Worm (Caenorhabditis elegans): ENCODE measurements around the gene C01G10.5.

DNA sequence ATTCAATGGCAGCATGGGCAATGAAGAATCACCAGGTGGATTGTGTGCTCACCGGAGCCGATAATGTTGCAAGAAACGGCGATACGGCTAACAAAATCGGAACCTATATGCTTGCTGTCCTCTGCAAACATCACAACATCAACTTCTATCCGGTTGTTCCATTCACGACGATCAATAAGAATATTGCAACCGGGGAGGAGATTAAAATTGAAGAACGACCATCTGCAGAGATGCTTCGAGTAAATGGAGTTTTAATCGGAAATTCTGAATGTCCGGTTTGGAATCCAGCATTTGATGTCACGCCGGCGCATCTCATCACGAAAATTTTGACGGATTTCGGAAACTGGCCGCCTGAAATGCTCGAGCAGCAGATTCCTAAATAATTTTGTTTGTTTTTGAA is 5.7 kb downstream of the C01G10.5 start:
- TF ChIP-seq snpc-4 (tag; optimal IDR thresholded peaks at IDR 0.05) (no peak), ceh-82 (tag; optimal IDR thresholded peaks at IDR 0.05) (no peak), nhr-11 (tag; optimal IDR thresholded peaks at IDR 0.05) (no peak), ces-1 (GFP tag; optimal IDR thresholded peaks at IDR 0.05) (no peak), dmd-9 (GFP tag; IDR thresholded peaks at IDR 0.05) (no peak), tra-1 (GFP tag; IDR thresholded peaks at IDR 0.05) (no peak), madf-9 (GFP tag; conservative IDR thresholded peaks at IDR 0.05) (no peak), php-3 (GFP tag; IDR thresholded peaks at IDR 0.05) (no peak), pha-4 (GFP tag; IDR thresholded peaks at IDR 0.05) (peak; percentile 47; the same call in 1 of the 2 replicates), pha-4 (tag; optimal IDR thresholded peaks at IDR 0.05) (no peak), saeg-2 (GFP tag; IDR thresholded peaks at IDR 0.05) (no peak), lsy-2 (tag; optimal IDR thresholded peaks at IDR 0.05) (no peak), tag-97 (GFP tag; IDR thresholded peaks at IDR 0.05) (no peak), mes-2 (tag; optimal IDR thresholded peaks at IDR 0.05; ENCODE audit: poor library complexity, severe bottlenecking) (no peak)

Data from whole organism, L4 larva.